Fruit fly (Drosophila melanogaster): ENCODE measurements around the gene CG31219.
A peak's percentile ranks its signal among the peaks of the same experiment; 100 is the strongest.

DNA sequence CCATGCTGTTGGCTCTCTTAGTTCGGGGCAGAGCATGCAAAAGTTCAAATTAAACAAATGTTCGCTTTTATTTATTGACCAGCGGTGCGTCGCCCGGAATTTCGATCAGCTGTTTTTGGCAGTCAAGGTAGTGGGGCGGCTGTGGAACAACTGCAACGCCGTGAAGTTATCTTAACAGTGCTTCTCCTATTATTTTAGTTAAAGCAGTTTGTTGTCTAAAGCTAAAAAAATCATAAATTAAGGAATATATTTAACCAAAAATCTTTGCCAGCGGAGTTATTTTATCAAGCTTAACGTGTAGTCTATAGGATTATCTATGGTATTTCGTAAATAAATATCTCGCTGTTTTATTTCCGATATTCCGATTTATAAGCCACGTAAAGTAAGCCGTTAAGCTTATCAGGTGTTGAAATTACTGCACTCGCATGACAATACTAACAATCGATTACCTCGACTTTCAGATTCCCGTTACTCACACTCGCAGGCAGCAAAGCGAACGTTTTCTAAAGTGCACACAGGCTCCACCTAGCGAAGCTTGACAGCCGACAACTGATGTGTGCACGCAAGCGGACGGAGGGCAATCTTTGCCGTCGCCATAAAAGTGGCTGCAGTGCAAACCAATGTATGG lies 2.4 kb upstream of the CG31219 start, which contains the start of the genes CG6195 and CG31220:
- peak; percentile 86 to 87 for TF ChIP-seq CTCF (optimal IDR thresholded peaks at IDR 0.05)
- TF ChIP-seq CG8478 (optimal IDR thresholded peaks at IDR 0.05): no peak
